Fruit fly (Drosophila melanogaster): ENCODE data around the gene mfas.

dm6 chr3R:11941116-11941515 lies 52.0 kb downstream of the mfas start:
- TF ChIP-seq Hr39 (GFP tag; optimal IDR thresholded peaks at IDR 0.05) (no peak), CG4318 (GFP tag; optimal IDR thresholded peaks at IDR 0.05) (no peak)

Measured in whole organism, prepupa.